Fruit fly (Drosophila melanogaster) whole organism, embryonic: ENCODE results near the gene Trf4-2.

ENCODE experiments used
- CG15514 ChIP-seq: fragments of 200-800 bp; sonication (Bioruptor generic); optimal IDR thresholded peaks from 3 replicates; lab custom pipeline; 2017; ENCODE audit warnings: missing biosample characterization, missing genetic modification characterization, mild to moderate bottlenecking, moderate library complexity, missing genetic modification reagents
- CG17612 ChIP-seq: fragments of 200-800 bp; sonication (Bioruptor generic); IDR thresholded peaks from 2 replicates; pipeline ENCODE4 v1.3.6; 2022; ENCODE audit warnings: missing biosample characterization, missing genetic modification characterization
- CG6175 ChIP-seq: fragments of 200-800 bp; sonication (Bioruptor generic); IDR thresholded peaks from 3 replicates; pipeline ENCODE4 v1.3.6; 2022; ENCODE audit warnings: missing biosample characterization, missing genetic modification characterization
- Hsf ChIP-seq: fragments of 200-800 bp; sonication (Bioruptor generic); optimal IDR thresholded peaks from 3 replicates; lab custom pipeline; 2016; ENCODE audit warnings: missing biosample characterization, missing genetic modification characterization
- ato ChIP-seq: fragments of 200-800 bp; sonication (Bioruptor generic); IDR thresholded peaks from 2 replicates; pipeline ENCODE4 v1.3.6; 2022; ENCODE audit warnings: missing biosample characterization, missing genetic modification characterization; ENCODE audit not compliant: partially characterized antibody

DNA sequence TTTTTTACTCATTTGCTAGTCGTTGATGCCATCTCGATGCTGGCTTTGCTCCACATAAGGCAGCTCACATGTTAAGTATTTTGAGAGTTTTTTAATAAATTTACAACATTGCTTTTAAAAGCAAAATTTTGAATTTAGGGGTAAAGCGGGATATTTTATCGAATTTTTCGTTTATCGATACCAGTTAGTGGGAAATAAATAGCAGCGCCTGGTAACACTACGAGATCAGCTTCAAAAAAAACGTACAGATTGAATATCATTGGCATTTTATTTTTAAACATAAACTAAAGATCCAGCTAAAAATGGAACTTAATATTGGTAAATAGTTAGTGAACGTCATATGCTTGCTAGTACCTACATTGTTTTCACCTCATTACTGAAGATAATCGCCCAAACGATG, 2.7 kb upstream of the Trf4-2 start, which contains the start of gene Mink:
- TF ChIP-seq CG6175 (no peak), Hsf (GFP tag; lab: Kevin White, UChicago) (no peak), ato (GFP tag; lab: Robert Waterston, UW) (no peak), CG17612 (no peak), CG15514 (GFP tag; lab: Kevin White, UChicago) (no peak)
